Fruit fly (Drosophila melanogaster) Kc167 (cell line): ENCODE results near the gene CG2528.

Experiments used
- insv ChIP-seq: fragments of >200 bp; optimal IDR thresholded peaks from 3 replicates; lab custom pipeline; 2018; ENCODE audit warnings: missing external identifiers
- psq ChIP-seq: fragments of >200 bp; optimal IDR thresholded peaks from 2 replicates; lab custom pipeline; 2017; ENCODE audit warnings: missing external identifiers

dm6 chr2L:21974895-21975294 lies 17.8 kb downstream of the CG2528 start:
- TF ChIP-seq insv (no peak), psq (no peak)
